Worm (Caenorhabditis elegans) whole organism, L4/young adult: ENCODE data around the gene C05B5.8.

Experiments
- W03F9.2 ChIP-seq: fragments of 150-350 bp; optimal IDR thresholded peaks from 2 replicates; lab custom pipeline; 2014; ENCODE audit warnings: missing biosample characterization, missing genetic modification characterization
- dao-5 ChIP-seq: sonication (generic microtip); optimal IDR thresholded peaks from 2 replicates; lab custom pipeline; 2016; ENCODE audit warnings: missing genotype, missing genetic modification characterization, moderate library complexity, missing compliant biosample characterization
- him-1 ChIP-seq: sonication (generic microtip); optimal IDR thresholded peaks from 2 replicates; lab custom pipeline; 2016; ENCODE audit warnings: missing genotype, missing genetic modification reagents, missing genetic modification characterization, missing compliant biosample characterization

ce11 chrIII:9963447-9963846 is 43.1 kb downstream of the C05B5.8 start:
- TF ChIP-seq him-1: no peak
- TF ChIP-seq W03F9.2 (tag; lab: Kevin White, UChicago): no peak
- TF ChIP-seq dao-5 (tag; lab: Kevin White, UChicago): no peak
